Worm (Caenorhabditis elegans): Measurements from ENCODE around the gene W09G12.7.

DNA sequence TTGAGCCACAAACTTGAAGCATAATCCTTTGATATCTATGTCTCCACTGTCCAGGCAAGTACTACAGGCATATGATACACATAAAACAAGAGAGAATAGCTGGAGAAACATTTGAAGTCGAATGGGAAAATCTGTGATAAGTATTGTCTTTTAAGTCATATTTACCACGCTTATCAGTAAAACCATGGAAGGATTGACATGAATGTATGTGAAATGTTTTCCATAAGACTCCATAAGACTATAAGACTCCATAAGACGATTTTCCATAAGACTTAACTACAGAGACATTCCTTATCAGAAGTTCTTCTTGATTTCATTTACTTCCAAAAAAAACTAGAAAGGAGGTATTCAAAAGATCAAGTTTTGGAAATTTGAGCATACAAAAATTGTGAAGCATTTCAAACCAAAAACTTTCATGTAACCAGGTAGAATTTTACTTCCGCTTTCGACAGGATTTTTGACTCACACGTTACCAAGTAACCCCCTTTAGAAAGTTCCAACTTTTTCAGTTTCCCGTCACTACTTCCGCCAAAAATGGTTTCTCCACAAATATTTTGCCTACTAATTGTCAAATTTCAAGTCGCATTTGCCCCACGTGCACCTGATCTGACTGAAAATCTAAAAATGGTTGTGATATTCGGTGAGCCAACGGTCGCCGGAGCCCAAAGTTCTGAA lies 18.0 kb downstream of the W09G12.7 start, which contains the start of the genes clec-165 and F38A1.11:
- no peak for TF ChIP-seq zag-1 (tag; optimal IDR thresholded peaks at IDR 0.05)
- no peak for TF ChIP-seq ceh-16 (tag; optimal IDR thresholded peaks at IDR 0.05)
- no peak for TF ChIP-seq unc-62 (GFP tag; optimal IDR thresholded peaks at IDR 0.05)
- TF ChIP-seq nhr-237 (tag; optimal IDR thresholded peaks at IDR 0.05): no peak
- TF ChIP-seq unc-39 (tag; optimal IDR thresholded peaks at IDR 0.05): no peak
- no peak for TF ChIP-seq ztf-11 (tag; optimal IDR thresholded peaks at IDR 0.05)
- TF ChIP-seq aly-2 (tag; optimal IDR thresholded peaks at IDR 0.05): no peak
- TF ChIP-seq nhr-77 (tag; optimal IDR thresholded peaks at IDR 0.05): no peak
- TF ChIP-seq elt-1 (tag; optimal IDR thresholded peaks at IDR 0.05): no peak
- TF ChIP-seq egl-27 (tag; optimal IDR thresholded peaks at IDR 0.05): no peak
- no peak for TF ChIP-seq nhr-11 (tag; optimal IDR thresholded peaks at IDR 0.05)
- TF ChIP-seq mdl-1 (tag; optimal IDR thresholded peaks at IDR 0.05): no peak
- TF ChIP-seq elt-3 (tag; optimal IDR thresholded peaks at IDR 0.05): no peak
